Worm (Caenorhabditis elegans): Measurements from ENCODE around the gene srx-56.

Gene srx-56

ce11 chrV:7361673-7362072 lies 12.5 kb upstream of the srx-56 start, which contains the start of gene cyp-35A1:
Gene cyp-35A1, minus strand, starts transcription at chrV:7361773.
- no peak for TF ChIP-seq nhr-237 (tag; optimal IDR thresholded peaks at IDR 0.05)
- no peak for TF ChIP-seq unc-55 (GFP tag; optimal IDR thresholded peaks at IDR 0.05)
- no peak for TF ChIP-seq nhr-25 (tag; optimal IDR thresholded peaks at IDR 0.05)
- no peak for TF ChIP-seq mbf-1 (tag; optimal IDR thresholded peaks at IDR 0.05)
- no peak for TF ChIP-seq ceh-82 (tag; optimal IDR thresholded peaks at IDR 0.05)
- no peak for TF ChIP-seq nhr-21 (tag; optimal IDR thresholded peaks at IDR 0.05)
- TF ChIP-seq alr-1 (tag; optimal IDR thresholded peaks at IDR 0.05), result no peak
- no peak for TF ChIP-seq nhr-11 (tag; optimal IDR thresholded peaks at IDR 0.05)
- TF ChIP-seq mdl-1 (tag; optimal IDR thresholded peaks at IDR 0.05), result no peak
- TF ChIP-seq snpc-4 (tag; optimal IDR thresholded peaks at IDR 0.05), result no peak
- no peak for TF ChIP-seq ceh-16 (tag; optimal IDR thresholded peaks at IDR 0.05)
- no peak for TF ChIP-seq aly-2 (tag; optimal IDR thresholded peaks at IDR 0.05)
- TF ChIP-seq blmp-1 (tag; optimal IDR thresholded peaks at IDR 0.05; ENCODE audit: insufficient read depth), result no peak
- no peak for TF ChIP-seq skn-1 (tag; optimal IDR thresholded peaks at IDR 0.05)
- no peak for TF ChIP-seq R02D3.7 (tag; optimal IDR thresholded peaks at IDR 0.05)
- no peak for TF ChIP-seq ama-1 (optimal IDR thresholded peaks at IDR 0.05)
- TF ChIP-seq zag-1 (tag; optimal IDR thresholded peaks at IDR 0.05), result no peak
- no peak for TF ChIP-seq sem-4 (tag; optimal IDR thresholded peaks at IDR 0.05)
- TF ChIP-seq unc-39 (tag; optimal IDR thresholded peaks at IDR 0.05), result no peak
- no peak for TF ChIP-seq lin-39 (tag; optimal IDR thresholded peaks at IDR 0.05)

DNA sequence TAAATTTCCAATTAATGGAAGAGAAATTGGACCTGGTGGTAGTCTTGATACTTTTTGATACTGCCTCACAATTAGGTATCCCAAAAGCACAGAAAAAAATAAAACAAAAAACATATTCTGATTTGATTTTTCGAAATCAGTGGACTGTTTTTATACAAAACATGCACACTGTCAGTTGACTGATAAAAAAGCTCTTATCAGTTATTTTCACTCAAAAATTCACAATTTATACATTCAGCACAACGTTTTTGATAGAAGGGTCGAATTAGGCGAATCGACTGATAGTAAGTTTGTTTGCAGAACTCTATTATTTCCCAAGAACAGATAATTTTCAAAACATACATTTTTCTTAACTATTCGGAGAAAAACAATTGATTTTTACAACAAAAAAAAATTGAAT lies 10.1 kb upstream of the srx-56 start, which contains the start of gene cyp-35A2:
Gene cyp-35A2 (minus strand): TSS at position 124 of the 400 bp plus-strand sequence.
- no peak for TF ChIP-seq Y55F3AM.14 (GFP tag; optimal IDR thresholded peaks at IDR 0.05)
- no peak for TF ChIP-seq egl-27 (tag; optimal IDR thresholded peaks at IDR 0.05)
- TF ChIP-seq nhr-10 (tag; optimal IDR thresholded peaks at IDR 0.05), result no peak
- no peak for TF ChIP-seq sma-3 (GFP tag; optimal IDR thresholded peaks at IDR 0.05)
- no peak for TF ChIP-seq nhr-11 (tag; optimal IDR thresholded peaks at IDR 0.05)
- no peak for TF ChIP-seq ztf-4 (tag; optimal IDR thresholded peaks at IDR 0.05)
- TF ChIP-seq ZK546.5 (tag; optimal IDR thresholded peaks at IDR 0.05), result no peak
- TF ChIP-seq gmeb-1 (tag; optimal IDR thresholded peaks at IDR 0.05), result peak; percentile 27
- peak; percentile 67 for TF ChIP-seq fos-1 (tag; optimal IDR thresholded peaks at IDR 0.05)
- TF ChIP-seq nhr-77 (tag; optimal IDR thresholded peaks at IDR 0.05), result no peak

ce11 chrV:7364951-7365350 lies 9.2 kb upstream of the srx-56 start, which contains the start of gene exc-13:
Gene exc-13, plus strand, starts transcription at chrV:7365251.
- TF ChIP-seq Y55F3AM.14 (GFP tag; optimal IDR thresholded peaks at IDR 0.05) (no peak), unc-62 (GFP tag; optimal IDR thresholded peaks at IDR 0.05) (no peak), nhr-77 (tag; optimal IDR thresholded peaks at IDR 0.05) (no peak)

- no peak for TF ChIP-seq ceh-16 (tag; optimal IDR thresholded peaks at IDR 0.05)
- TF ChIP-seq nhr-11 (tag; optimal IDR thresholded peaks at IDR 0.05), result no peak
- TF ChIP-seq unc-39 (tag; optimal IDR thresholded peaks at IDR 0.05), result no peak
- TF ChIP-seq crh-2 (tag; optimal IDR thresholded peaks at IDR 0.05), result no peak
- TF ChIP-seq sem-4 (tag; optimal IDR thresholded peaks at IDR 0.05), result no peak
- no peak for TF ChIP-seq nhr-129 (tag; optimal IDR thresholded peaks at IDR 0.05)
- no peak for TF ChIP-seq ztf-1 (GFP tag; conservative IDR thresholded peaks at IDR 0.05)
- TF ChIP-seq lin-11 (tag; optimal IDR thresholded peaks at IDR 0.05), result no peak
- no peak for TF ChIP-seq ztf-11 (tag; optimal IDR thresholded peaks at IDR 0.05)
- no peak for TF ChIP-seq aly-2 (tag; optimal IDR thresholded peaks at IDR 0.05)
Measured at ce11 chrV:7369578-7369977, 4.6 kb upstream of the srx-56 start, which contains the start of gene srj-14. Gene srj-14, plus strand, starts transcription at chrV:7369708.

ce11 chrV:7379384-7379783 lies 5.2 kb downstream of the srx-56 start, which contains the start of gene srsx-24:
Gene srsx-24, minus strand, starts transcription at chrV:7379484.
- TF ChIP-seq nhr-6 (tag; optimal IDR thresholded peaks at IDR 0.05), result no peak
- no peak for TF ChIP-seq F13H6.1 (tag; optimal IDR thresholded peaks at IDR 0.05)
- TF ChIP-seq ztf-4 (tag; optimal IDR thresholded peaks at IDR 0.05), result no peak
- TF ChIP-seq ceh-16 (tag; optimal IDR thresholded peaks at IDR 0.05), result no peak
- TF ChIP-seq ztf-1 (GFP tag; conservative IDR thresholded peaks at IDR 0.05), result no peak
- TF ChIP-seq skn-1 (tag; optimal IDR thresholded peaks at IDR 0.05), result no peak
- TF ChIP-seq lin-39 (tag; optimal IDR thresholded peaks at IDR 0.05), result no peak
- TF ChIP-seq sma-3 (GFP tag; optimal IDR thresholded peaks at IDR 0.05), result no peak
- no peak for TF ChIP-seq nhr-23 (tag; optimal IDR thresholded peaks at IDR 0.05)
- TF ChIP-seq alr-1 (tag; optimal IDR thresholded peaks at IDR 0.05), result no peak
- TF ChIP-seq C34F6.9 (tag; optimal IDR thresholded peaks at IDR 0.05), result no peak
- TF ChIP-seq nhr-129 (tag; optimal IDR thresholded peaks at IDR 0.05), result no peak
- TF ChIP-seq egl-27 (tag; optimal IDR thresholded peaks at IDR 0.05), result no peak
